Worm (Caenorhabditis elegans): ENCODE data around the gene F41G3.3.

F41G3.3 gene

ce11 chrII:6708980-6709379 lies 47.4 kb upstream of the F41G3.3 start:
- peak; percentile 23 for TF ChIP-seq C16A3.4 (tag; optimal IDR thresholded peaks at IDR 0.05)
- 0 out of 2 replicates have a peak, but pooled peaks have one; percentile 19 for TF ChIP-seq isw-1 (GFP tag; IDR thresholded peaks at IDR 0.05)
- peak in 2 of 3 experiments; percentile 33 to 57 for TF ChIP-seq ceh-82 (tag; optimal IDR thresholded peaks at IDR 0.05)
- no peak for TF ChIP-seq unc-86 (tag; optimal IDR thresholded peaks at IDR 0.05)
- TF ChIP-seq irx-1 (tag; optimal IDR thresholded peaks at IDR 0.05) = no peak
- TF ChIP-seq xbp-1 (tag; optimal IDR thresholded peaks at IDR 0.05) = peak; percentile 14
- peak in 1 of 2 experiments; percentile 18 for TF ChIP-seq lin-35 (GFP tag; optimal IDR thresholded peaks at IDR 0.05)
- peak; percentile 49 for TF ChIP-seq rnt-1 (tag; optimal IDR thresholded peaks at IDR 0.05)
- TF ChIP-seq tlp-1 (tag; optimal IDR thresholded peaks at IDR 0.05) = no peak
- no peak for TF ChIP-seq nhr-85 (tag)
- peak; percentile 14 to 28 for TF ChIP-seq efl-1 (optimal IDR thresholded peaks at IDR 0.05)
- peak in 1 of 2 experiments; percentile 18 for TF ChIP-seq efl-1 (GFP tag; optimal IDR thresholded peaks at IDR 0.05 in 1 of 2)
- peak in 1 of 3 experiments; percentile 13 for TF ChIP-seq dpl-1 (GFP tag; optimal IDR thresholded peaks at IDR 0.05)
- peak; percentile 40 for TF ChIP-seq swsn-7 (tag; optimal IDR thresholded peaks at IDR 0.05)
- peak; percentile 58 for TF ChIP-seq snu-23 (GFP tag; optimal IDR thresholded peaks at IDR 0.05)
- TF ChIP-seq nhr-20 (tag; optimal IDR thresholded peaks at IDR 0.05) = peak; percentile 8
- TF ChIP-seq unc-130 (tag; optimal IDR thresholded peaks at IDR 0.05) = no peak
- TF ChIP-seq ztf-11 (tag; optimal IDR thresholded peaks at IDR 0.05) = no peak
- TF ChIP-seq nhr-47 (tag; optimal IDR thresholded peaks at IDR 0.05) = peak; percentile 29
- peak; percentile 90 for TF ChIP-seq lin-14 (GFP tag; optimal IDR thresholded peaks at IDR 0.05)
- peak; percentile 9 to 66 for TF ChIP-seq lsy-2 (tag; optimal IDR thresholded peaks at IDR 0.05)
- peak; percentile 13 for TF ChIP-seq tbx-2 (tag; optimal IDR thresholded peaks at IDR 0.05)
- TF ChIP-seq nhr-19 (GFP tag; conservative IDR thresholded peaks at IDR 0.05) = peak; percentile 32; the same call in 1 of the 2 replicates
- peak; percentile 8 for TF ChIP-seq fkh-10 (GFP tag; optimal IDR thresholded peaks at IDR 0.05)
- TF ChIP-seq mep-1 (tag; optimal IDR thresholded peaks at IDR 0.05) = peak; percentile 40
- peak; percentile 14 for TF ChIP-seq dsc-1 (tag; optimal IDR thresholded peaks at IDR 0.05)
- no peak for TF ChIP-seq fos-1 (tag; optimal IDR thresholded peaks at IDR 0.05)
- peak; percentile 62 for TF ChIP-seq nhr-71 (tag; optimal IDR thresholded peaks at IDR 0.05)

ce11 chrII:6709680-6710079 lies 46.7 kb upstream of the F41G3.3 start:
- TF ChIP-seq unc-30 (tag; optimal IDR thresholded peaks at IDR 0.05) (no peak), tlp-1 (tag; optimal IDR thresholded peaks at IDR 0.05) (no peak), xbp-1 (tag; optimal IDR thresholded peaks at IDR 0.05) (no peak), sptf-1 (tag; optimal IDR thresholded peaks at IDR 0.05) (no peak), unc-98 (GFP tag; IDR thresholded peaks at IDR 0.05) (no peak), sox-4 (tag; optimal IDR thresholded peaks at IDR 0.05) (no peak), lin-15B (tag; optimal IDR thresholded peaks at IDR 0.05) (no peak), lin-39 (tag; optimal IDR thresholded peaks at IDR 0.05) (no peak), lin-14 (GFP tag; optimal IDR thresholded peaks at IDR 0.05) (peak; percentile 49), F16B12.6 (tag; optimal IDR thresholded peaks at IDR 0.05) (no peak), nhr-237 (tag; optimal IDR thresholded peaks at IDR 0.05) (no peak), fkh-10 (GFP tag; optimal IDR thresholded peaks at IDR 0.05) (peak; percentile 67), vab-15 (tag; optimal IDR thresholded peaks at IDR 0.05) (no peak), nhr-28 (tag; optimal IDR thresholded peaks at IDR 0.05) (no peak), fkh-4 (tag; optimal IDR thresholded peaks at IDR 0.05; ENCODE audit: borderline replicate concordance) (no peak), unc-130 (tag; optimal IDR thresholded peaks at IDR 0.05) (no peak), Y116A8C.19 (tag; optimal IDR thresholded peaks at IDR 0.05; ENCODE audit: borderline replicate concordance) (no peak), nhr-47 (tag; optimal IDR thresholded peaks at IDR 0.05) (no peak), blmp-1 (tag; optimal IDR thresholded peaks at IDR 0.05) (peak; percentile 29), lsy-2 (tag; optimal IDR thresholded peaks at IDR 0.05) (no peak), nhr-19 (GFP tag; conservative IDR thresholded peaks at IDR 0.05) (no peak), elt-3 (tag; optimal IDR thresholded peaks at IDR 0.05) (no peak), mdl-1 (tag; optimal IDR thresholded peaks at IDR 0.05) (no peak), elt-2 (tag; optimal IDR thresholded peaks at IDR 0.05) (no peak), isw-1 (GFP tag; IDR thresholded peaks at IDR 0.05) (no peak)
